Worm (Caenorhabditis elegans) whole organism, L1 larva: ENCODE data around the gene C13A2.3.

Experiments
- C34B4.2 ChIP-seq: sonication (generic microtip); optimal IDR thresholded peaks from 2 replicates; lab custom pipeline; 2017; ENCODE audit warnings: mild to moderate bottlenecking, missing genetic modification characterization, missing compliant biosample characterization
- aly-2 ChIP-seq: fragments of 150-350 bp; optimal IDR thresholded peaks from 2 replicates; lab custom pipeline; 2014; ENCODE audit warnings: missing biosample characterization, missing genetic modification characterization
- ama-1 ChIP-seq: fragments of 150-350 bp; optimal IDR thresholded peaks from 2 replicates; lab custom pipeline; 2014
- pag-3 ChIP-seq: sonication (generic microtip); optimal IDR thresholded peaks from 2 replicates; lab custom pipeline; 2017; ENCODE audit warnings: missing genetic modification characterization, mild to moderate bottlenecking, missing compliant biosample characterization, antibody characterized with exemption, borderline replicate concordance; ENCODE audit not compliant: insufficient read depth
- tbx-2 ChIP-seq: sonication (generic microtip); optimal IDR thresholded peaks from 2 replicates; lab custom pipeline; 2016; ENCODE audit warnings: missing genetic modification characterization, missing compliant biosample characterization
- unc-62 ChIP-seq: fragments of 150-350 bp; optimal IDR thresholded peaks from 2 replicates; lab custom pipeline; 2014; ENCODE audit warnings: missing biosample characterization, missing genetic modification reagents, missing genetic modification characterization
- ztf-11 ChIP-seq, 2 experiments: sonication (generic microtip); optimal IDR thresholded peaks; 2 replicates each; lab custom pipeline; 2016 to 2017; ENCODE audit warnings: missing genetic modification characterization in 2 of 2, missing biosample characterization in 1 of 2, missing compliant biosample characterization in 1 of 2

DNA sequence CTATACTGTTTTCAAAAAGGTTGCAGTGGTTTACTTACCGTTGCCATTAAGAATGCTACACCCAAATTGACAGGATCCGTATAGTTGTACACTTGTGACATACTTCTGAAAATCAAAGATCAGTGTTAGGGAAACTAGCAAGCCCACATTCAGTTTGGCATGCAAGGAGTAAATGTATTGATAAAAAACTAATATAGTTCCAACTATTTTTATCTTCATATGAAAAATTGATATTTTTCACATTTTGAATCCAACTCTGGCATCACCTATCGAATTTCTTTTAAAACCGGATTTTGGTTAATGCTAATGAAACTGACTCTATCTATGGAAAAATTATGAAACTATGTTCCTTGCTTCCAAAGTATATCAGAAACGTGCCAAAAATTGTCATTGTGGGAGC is 43.1 kb downstream of the C13A2.3 start, which contains the start of gene srx-92:
- TF ChIP-seq tbx-2 (tag; lab: Kevin White, UChicago) (no peak), aly-2 (no peak), unc-62 (GFP tag; lab: Kevin White, UChicago) (no peak), ama-1 (no peak), pag-3 (tag; lab: Kevin White, UChicago) (no peak), C34B4.2 (tag; lab: Kevin White, UChicago) (no peak), ztf-11 (tag; optimal IDR thresholded peaks at IDR 0.05; lab: Kevin White, UChicago) (no peak)
